Fruit fly (Drosophila melanogaster): ENCODE results near the gene w.
A peak's percentile ranks its signal among the peaks of the same experiment; 100 is the strongest.

The w gene

DNA sequence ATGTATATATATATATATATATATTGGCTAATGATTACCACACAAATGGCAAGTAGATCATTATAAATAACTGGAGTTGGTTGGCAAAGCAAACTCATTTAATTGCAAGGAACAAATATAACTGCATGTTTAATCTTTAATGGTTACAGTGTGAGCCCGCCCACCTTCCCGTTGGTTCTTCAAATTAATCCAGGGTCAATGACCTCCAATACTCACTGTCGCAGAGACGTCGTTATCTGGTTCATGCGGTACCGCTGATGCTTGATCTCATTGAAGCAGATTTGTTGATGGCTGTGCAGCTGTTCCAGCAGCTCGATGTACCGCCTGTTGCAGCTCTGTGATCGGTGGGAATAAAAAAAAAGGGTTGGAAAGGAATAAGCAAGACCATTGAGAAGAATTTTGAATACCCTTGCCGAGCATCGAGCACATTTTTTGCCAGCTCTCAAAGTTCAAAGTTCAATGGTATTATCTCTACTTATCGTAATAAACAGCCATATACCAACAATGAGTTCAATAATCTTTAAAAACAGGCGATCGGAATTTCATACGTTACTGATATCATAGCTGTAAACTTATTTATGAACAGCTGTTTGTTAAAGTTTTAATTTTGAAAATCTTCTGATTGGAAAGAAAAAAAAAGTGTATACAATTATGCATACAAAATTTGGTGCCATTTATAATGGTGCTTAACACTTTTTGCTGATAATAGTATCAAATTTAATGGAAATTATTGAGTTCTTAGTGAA lies 7.8 kb downstream of the w start:
- TF ChIP-seq CG8159 (tag; optimal IDR thresholded peaks at IDR 0.05): peak; percentile 60
- TF ChIP-seq Pif1B (GFP tag; optimal IDR thresholded peaks at IDR 0.05): peak; percentile 49
- TF ChIP-seq CG15710 (tag; optimal IDR thresholded peaks at IDR 0.05): peak; percentile 51
- TF ChIP-seq CG4496 (GFP tag; IDR thresholded peaks at IDR 0.05): no peak
- TF ChIP-seq CG8301 (tag; optimal IDR thresholded peaks at IDR 0.05): peak; percentile 29
- no peak for TF ChIP-seq fd96Ca (GFP tag; IDR thresholded peaks at IDR 0.05)
- TF ChIP-seq CG34367 (tag; optimal IDR thresholded peaks at IDR 0.05): peak; percentile 33
- no peak for TF ChIP-seq Ets98B (GFP tag; IDR thresholded peaks at IDR 0.05)
- no peak for TF ChIP-seq rn (GFP tag; IDR thresholded peaks at IDR 0.05)
- TF ChIP-seq CG14655 (GFP tag; optimal IDR thresholded peaks at IDR 0.05): peak; percentile 48
- TF ChIP-seq CG17806 (tag; optimal IDR thresholded peaks at IDR 0.05): peak; percentile 34
- peak; percentile 90 for TF ChIP-seq EcR (GFP tag; optimal IDR thresholded peaks at IDR 0.05)
- TF ChIP-seq CG10348 (GFP tag; IDR thresholded peaks at IDR 0.05): no peak
- peak; percentile 10 for TF ChIP-seq CG9948 (tag; optimal IDR thresholded peaks at IDR 0.05)
- peak; percentile 38 for TF ChIP-seq Pif1A (GFP tag; optimal IDR thresholded peaks at IDR 0.05)
- TF ChIP-seq CG32121 (GFP tag; IDR thresholded peaks at IDR 0.05): no peak
- peak; percentile 42 for TF ChIP-seq Snoo (tag; optimal IDR thresholded peaks at IDR 0.05)
- no peak for TF ChIP-seq CG12605 (GFP tag; IDR thresholded peaks at IDR 0.05)

dm6 chrX:2787857-2788256 lies 8.4 kb downstream of the w start:
- no peak for TF ChIP-seq fd96Ca (GFP tag; IDR thresholded peaks at IDR 0.05)
- TF ChIP-seq CG12605 (GFP tag; IDR thresholded peaks at IDR 0.05): no peak
- no peak for TF ChIP-seq Snoo (tag; optimal IDR thresholded peaks at IDR 0.05)
- no peak for TF ChIP-seq CG14655 (GFP tag; optimal IDR thresholded peaks at IDR 0.05)
- no peak for TF ChIP-seq Pif1B (GFP tag; optimal IDR thresholded peaks at IDR 0.05)
- no peak for TF ChIP-seq Ets98B (GFP tag; IDR thresholded peaks at IDR 0.05)
- TF ChIP-seq CG32121 (GFP tag; IDR thresholded peaks at IDR 0.05): no peak
- TF ChIP-seq gl (tag; optimal IDR thresholded peaks at IDR 0.05): no peak
- no peak for TF ChIP-seq CG10348 (GFP tag; IDR thresholded peaks at IDR 0.05)
- no peak for TF ChIP-seq CG8159 (tag; optimal IDR thresholded peaks at IDR 0.05)
- TF ChIP-seq CG9948 (tag; optimal IDR thresholded peaks at IDR 0.05): no peak
- no peak for TF ChIP-seq CG17806 (tag; optimal IDR thresholded peaks at IDR 0.05)
- TF ChIP-seq CG34367 (tag; optimal IDR thresholded peaks at IDR 0.05): no peak
- no peak for TF ChIP-seq CG15710 (tag; optimal IDR thresholded peaks at IDR 0.05)
- TF ChIP-seq CG8301 (tag; optimal IDR thresholded peaks at IDR 0.05): no peak
- no peak for TF ChIP-seq Pif1A (GFP tag; optimal IDR thresholded peaks at IDR 0.05)
- no peak for TF ChIP-seq CG13204 (GFP tag; optimal IDR thresholded peaks at IDR 0.05)

DNA sequence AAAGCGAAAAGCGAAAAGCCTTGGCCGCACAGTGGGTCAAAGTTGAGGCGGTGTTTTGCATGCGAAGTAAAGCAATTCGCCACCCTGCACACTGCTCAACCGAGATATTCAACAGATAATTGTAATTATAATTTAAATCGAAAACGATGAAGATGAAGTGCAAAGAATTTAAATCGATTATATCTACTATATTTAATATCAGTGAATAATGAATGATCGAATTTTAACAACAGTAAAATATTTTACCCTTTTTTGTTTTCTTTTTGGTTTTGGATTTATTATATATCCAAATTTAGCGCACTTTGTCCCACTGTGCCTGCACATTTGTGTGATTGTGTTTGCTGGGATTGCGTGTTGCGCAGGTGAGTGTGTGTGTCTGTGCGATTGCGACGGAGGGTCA lies 9.0 kb downstream of the w start:
- TF ChIP-seq CG8159 (tag; optimal IDR thresholded peaks at IDR 0.05) (peak; percentile 95), CG10348 (GFP tag; IDR thresholded peaks at IDR 0.05) (peak; percentile 77; the same call in 1 of the 2 replicates), CG9948 (tag; optimal IDR thresholded peaks at IDR 0.05) (peak; percentile 93), CG8301 (tag; optimal IDR thresholded peaks at IDR 0.05) (peak; percentile 85), Pif1B (GFP tag; optimal IDR thresholded peaks at IDR 0.05) (peak; percentile 92), D1 (tag; optimal IDR thresholded peaks at IDR 0.05) (peak; percentile 80), CG34367 (tag; optimal IDR thresholded peaks at IDR 0.05) (peak; percentile 91), EcR (GFP tag; optimal IDR thresholded peaks at IDR 0.05) (peak; percentile 74), CG14655 (GFP tag; optimal IDR thresholded peaks at IDR 0.05) (peak; percentile 88), Ets98B (GFP tag; IDR thresholded peaks at IDR 0.05) (peak; percentile 79), rn (GFP tag; IDR thresholded peaks at IDR 0.05) (peak; percentile 60), Snoo (tag; optimal IDR thresholded peaks at IDR 0.05) (peak; percentile 93), CG4496 (GFP tag; IDR thresholded peaks at IDR 0.05) (peak; percentile 88), Pif1A (GFP tag; optimal IDR thresholded peaks at IDR 0.05) (peak; percentile 92), CG32121 (GFP tag; IDR thresholded peaks at IDR 0.05) (peak; percentile 87), CG15710 (tag; optimal IDR thresholded peaks at IDR 0.05) (peak; percentile 93), CG17806 (tag; optimal IDR thresholded peaks at IDR 0.05) (peak; percentile 89), CG12605 (GFP tag; IDR thresholded peaks at IDR 0.05) (peak; percentile 75), gl (tag; optimal IDR thresholded peaks at IDR 0.05) (peak; percentile 79), fd96Ca (GFP tag; IDR thresholded peaks at IDR 0.05) (peak; percentile 81), CG13204 (GFP tag; optimal IDR thresholded peaks at IDR 0.05) (peak; percentile 78)

- peak; percentile 72 for TF ChIP-seq D1 (tag; optimal IDR thresholded peaks at IDR 0.05)
- TF ChIP-seq CG17806 (tag; optimal IDR thresholded peaks at IDR 0.05): peak; percentile 89
- no peak for TF ChIP-seq EcR (GFP tag; optimal IDR thresholded peaks at IDR 0.05)
- TF ChIP-seq Ets98B (GFP tag; IDR thresholded peaks at IDR 0.05): peak; percentile 97
- TF ChIP-seq rn (GFP tag; IDR thresholded peaks at IDR 0.05): peak; percentile 93
- TF ChIP-seq Snoo (tag; optimal IDR thresholded peaks at IDR 0.05): peak; percentile 88
- peak; percentile 91 for TF ChIP-seq CG8159 (tag; optimal IDR thresholded peaks at IDR 0.05)
- TF ChIP-seq Pif1B (GFP tag; optimal IDR thresholded peaks at IDR 0.05): peak; percentile 93
- peak; percentile 94 for TF ChIP-seq Pif1A (GFP tag; optimal IDR thresholded peaks at IDR 0.05)
- peak; percentile 98 for TF ChIP-seq CG4496 (GFP tag; IDR thresholded peaks at IDR 0.05)
- TF ChIP-seq gl (tag; optimal IDR thresholded peaks at IDR 0.05): peak; percentile 79
- TF ChIP-seq CG15710 (tag; optimal IDR thresholded peaks at IDR 0.05): peak; percentile 86
- TF ChIP-seq CG9948 (tag; optimal IDR thresholded peaks at IDR 0.05): peak; percentile 85
- peak; percentile 88 for TF ChIP-seq CG34367 (tag; optimal IDR thresholded peaks at IDR 0.05)
- TF ChIP-seq CG13204 (GFP tag; optimal IDR thresholded peaks at IDR 0.05): peak; percentile 54
- TF ChIP-seq CG14655 (GFP tag; optimal IDR thresholded peaks at IDR 0.05): peak; percentile 86
- TF ChIP-seq CG10348 (GFP tag; IDR thresholded peaks at IDR 0.05): peak; percentile 80
- peak; percentile 94 for TF ChIP-seq fd96Ca (GFP tag; IDR thresholded peaks at IDR 0.05)
- TF ChIP-seq CG8301 (tag; optimal IDR thresholded peaks at IDR 0.05): peak; percentile 86
- TF ChIP-seq CG32121 (GFP tag; IDR thresholded peaks at IDR 0.05): peak; percentile 96
- peak; percentile 93 for TF ChIP-seq CG12605 (GFP tag; IDR thresholded peaks at IDR 0.05)
Observed at dm6 chrX:2786553-2787118, 9.6 kb downstream of the w start.
